Fruit fly (Drosophila melanogaster): ENCODE results near the gene muc.

muc gene

dm6 chr2L:7454112-7454511 is 27.4 kb downstream of the muc start, which contains the start of gene Gr28a:
Gene Gr28a, minus strand, starts transcription at chr2L:7454212.
- TF ChIP-seq CG8632 (GFP tag; optimal IDR thresholded peaks at IDR 0.05) (no peak), svp (GFP tag) (peak; percentile 11), Eip93F (GFP tag; optimal IDR thresholded peaks at IDR 0.05) (no peak), CG6854 (GFP tag; optimal IDR thresholded peaks at IDR 0.05) (no peak), CG4318 (GFP tag; optimal IDR thresholded peaks at IDR 0.05) (no peak)

- no peak for TF ChIP-seq CG3919 (GFP tag; optimal IDR thresholded peaks at IDR 0.05)
- no peak for TF ChIP-seq Eip78C (GFP tag)
- no peak for TF ChIP-seq Blimp-1 (GFP tag; optimal IDR thresholded peaks at IDR 0.05)
- TF ChIP-seq salr (GFP tag; optimal IDR thresholded peaks at IDR 0.05) = no peak
- TF ChIP-seq svp (GFP tag) = no peak
- no peak for TF ChIP-seq vri (GFP tag; optimal IDR thresholded peaks at IDR 0.05)
- TF ChIP-seq CG3032 (tag; optimal IDR thresholded peaks at IDR 0.05) = no peak
- TF ChIP-seq Sox102F (GFP tag; optimal IDR thresholded peaks at IDR 0.05) = no peak
- no peak for TF ChIP-seq Hr39 (GFP tag; optimal IDR thresholded peaks at IDR 0.05)
- no peak for TF ChIP-seq CG6854 (GFP tag; optimal IDR thresholded peaks at IDR 0.05)
Measured at dm6 chr2L:7462147-7462546, 35.5 kb downstream of the muc start, which contains the start of gene Gr28b. Gene Gr28b, minus strand, starts transcription at chr2L:7462247.

dm6 chr2L:7466304-7466703 is 39.6 kb downstream of the muc start, which contains the start of gene CG6055:
Gene CG6055, plus strand, starts transcription at chr2L:7466543.
- peak; percentile 4 for TF ChIP-seq pdm3 (GFP tag; optimal IDR thresholded peaks at IDR 0.05)
- TF ChIP-seq eg (GFP tag; IDR thresholded peaks at IDR 0.05) = peak; percentile 49; the same call in 1 of the 3 replicates
- TF ChIP-seq CG16779 (tag; optimal IDR thresholded peaks at IDR 0.05) = no peak
- no peak for TF ChIP-seq fd85E (GFP tag; optimal IDR thresholded peaks at IDR 0.05)
- no peak for TF ChIP-seq acj6 (GFP tag; optimal IDR thresholded peaks at IDR 0.05)
- TF ChIP-seq ss (GFP tag; optimal IDR thresholded peaks at IDR 0.05) = peak; percentile 71 to 77
- TF ChIP-seq net (GFP tag; optimal IDR thresholded peaks at IDR 0.05) = peak; percentile 44
- TF ChIP-seq fd59A (GFP tag; optimal IDR thresholded peaks at IDR 0.05) = no peak
- TF ChIP-seq Gug (GFP tag; IDR thresholded peaks at IDR 0.05) = no peak
- TF ChIP-seq CG3919 (GFP tag; optimal IDR thresholded peaks at IDR 0.05) = no peak
- peak; percentile 17 to 30 for TF ChIP-seq salr (GFP tag; optimal IDR thresholded peaks at IDR 0.05)
- TF ChIP-seq CG10631 (GFP tag; optimal IDR thresholded peaks at IDR 0.05) = no peak
- TF ChIP-seq Blimp-1 (GFP tag; optimal IDR thresholded peaks at IDR 0.05) = no peak
- TF ChIP-seq vri (GFP tag; optimal IDR thresholded peaks at IDR 0.05) = no peak
- TF ChIP-seq CG6163 (GFP tag; IDR thresholded peaks at IDR 0.05) = peak; percentile 54; the same call in 1 of the 3 replicates
- TF ChIP-seq CG10669 (GFP tag; optimal IDR thresholded peaks at IDR 0.05) = no peak
- TF ChIP-seq CG4318 (GFP tag; optimal IDR thresholded peaks at IDR 0.05) = no peak
- TF ChIP-seq CG7368 (GFP tag; optimal IDR thresholded peaks at IDR 0.05) = no peak
- TF ChIP-seq CG6808 (GFP tag; optimal IDR thresholded peaks at IDR 0.05) = peak; percentile 66
- TF ChIP-seq Met (GFP tag; optimal IDR thresholded peaks at IDR 0.05) = no peak
- TF ChIP-seq spab (GFP tag; optimal IDR thresholded peaks at IDR 0.05) = peak; percentile 25
- no peak for TF ChIP-seq CG6854 (GFP tag; optimal IDR thresholded peaks at IDR 0.05)
- TF ChIP-seq CG11902 (GFP tag; optimal IDR thresholded peaks at IDR 0.05) = no peak
- TF ChIP-seq CG34406 (GFP tag; optimal IDR thresholded peaks at IDR 0.05) = no peak
- no peak for TF ChIP-seq Smox (GFP tag; optimal IDR thresholded peaks at IDR 0.05)
- peak; percentile 65 for TF ChIP-seq CG9139 (GFP tag; optimal IDR thresholded peaks at IDR 0.05)
- no peak for TF ChIP-seq lz (GFP tag; optimal IDR thresholded peaks at IDR 0.05)
- TF ChIP-seq Sox102F (GFP tag; optimal IDR thresholded peaks at IDR 0.05) = no peak
- TF ChIP-seq dsx (GFP tag; optimal IDR thresholded peaks at IDR 0.05; ENCODE audit: poor library complexity, severe bottlenecking) = peak; percentile 63
- TF ChIP-seq Sox15 (GFP tag; optimal IDR thresholded peaks at IDR 0.05) = no peak
- peak; percentile 7 for TF ChIP-seq achi (GFP tag; optimal IDR thresholded peaks at IDR 0.05)
- no peak for TF ChIP-seq Ets21C (GFP tag; optimal IDR thresholded peaks at IDR 0.05)
- peak; percentile 72 for TF ChIP-seq CG1621 (tag; optimal IDR thresholded peaks at IDR 0.05)
- TF ChIP-seq CG8319 (GFP tag; optimal IDR thresholded peaks at IDR 0.05) = no peak
- TF ChIP-seq CG3032 (tag; optimal IDR thresholded peaks at IDR 0.05) = no peak
- peak; percentile 61; the same call in 2 of the 3 replicates for TF ChIP-seq CG8119 (GFP tag; IDR thresholded peaks at IDR 0.05)
- TF ChIP-seq CG32006 (GFP tag; optimal IDR thresholded peaks at IDR 0.05) = no peak
- no peak for TF ChIP-seq svp (GFP tag)
- peak; percentile 38 for TF ChIP-seq CG6276 (GFP tag; optimal IDR thresholded peaks at IDR 0.05)
- TF ChIP-seq CG31627 (GFP tag; optimal IDR thresholded peaks at IDR 0.05) = no peak
- TF ChIP-seq CG11762 (GFP tag; optimal IDR thresholded peaks at IDR 0.05; ENCODE audit: insufficient read depth) = no peak
- TF ChIP-seq Eip78C (GFP tag) = peak; percentile 61
- peak; percentile 15 for TF ChIP-seq Eip75B (GFP tag; optimal IDR thresholded peaks at IDR 0.05)

Measured in whole organism, prepupa.